Fruit fly (Drosophila melanogaster) whole organism, embryonic: Measurements from ENCODE around the gene Teh1.

Experiments used
- Bgb ChIP-seq: fragments of 200-800 bp; sonication (Bioruptor generic); IDR thresholded peaks from 2 replicates; pipeline ENCODE4 v1.3.6; 2022; ENCODE audit warnings: missing biosample characterization, missing genetic modification characterization; ENCODE audit not compliant: partially characterized antibody
- CG10321 ChIP-seq: fragments of 200-800 bp; sonication (Bioruptor generic); IDR thresholded peaks from 2 replicates; pipeline ENCODE4 v1.3.6; 2022; ENCODE audit warnings: missing biosample characterization, missing genetic modification characterization
- CG11093 ChIP-seq: fragments of 200-800 bp; sonication (Bioruptor generic); IDR thresholded peaks from 3 replicates; pipeline ENCODE4 v1.3.6; 2022; ENCODE audit warnings: missing biosample characterization, missing genetic modification characterization
- CG11504 ChIP-seq: fragments of 200-800 bp; sonication (Bioruptor generic); optimal IDR thresholded peaks from 3 replicates; lab custom pipeline; 2019; ENCODE audit warnings: missing biosample characterization, mild to moderate bottlenecking, missing genetic modification characterization, moderate library complexity
- CG14014 ChIP-seq: fragments of 200-800 bp; sonication (Bioruptor generic); IDR thresholded peaks from 2 replicates; pipeline ENCODE4 v1.3.6; 2022; ENCODE audit warnings: missing biosample characterization, missing genetic modification characterization
- CG1529 ChIP-seq: fragments of 200-800 bp; sonication (Bioruptor generic); optimal IDR thresholded peaks from 3 replicates; lab custom pipeline; 2018; ENCODE audit warnings: missing biosample characterization, missing genetic modification characterization
- CG16863 ChIP-seq: fragments of 200-800 bp; sonication (Bioruptor generic); optimal IDR thresholded peaks from 3 replicates; lab custom pipeline; 2016; ENCODE audit warnings: missing biosample characterization, missing genetic modification characterization
- CG17361 ChIP-seq: fragments of 200-800 bp; sonication (Bioruptor generic); IDR thresholded peaks from 3 replicates; pipeline ENCODE4 v1.3.6; 2022; ENCODE audit warnings: missing biosample characterization, missing genetic modification characterization
- CG17385 ChIP-seq: fragments of 200-800 bp; sonication (Bioruptor generic); optimal IDR thresholded peaks from 3 replicates; lab custom pipeline; 2018; ENCODE audit warnings: missing biosample characterization, mild to moderate bottlenecking, missing genetic modification characterization
- CG17612 ChIP-seq: fragments of 200-800 bp; sonication (Bioruptor generic); IDR thresholded peaks from 2 replicates; pipeline ENCODE4 v1.3.6; 2022; ENCODE audit warnings: missing biosample characterization, missing genetic modification characterization
- CG17912 ChIP-seq: fragments of 200-800 bp; sonication (Bioruptor generic); optimal IDR thresholded peaks from 2 replicates; lab custom pipeline; 2018; ENCODE audit warnings: missing biosample characterization, mild to moderate bottlenecking, missing genetic modification characterization
- CG18011 ChIP-seq: fragments of 200-800 bp; sonication (Bioruptor generic); optimal IDR thresholded peaks from 2 replicates; lab custom pipeline; 2017; ENCODE audit warnings: missing biosample characterization, missing genetic modification characterization, mild to moderate bottlenecking, moderate library complexity, missing genotype
- CG2202 ChIP-seq: fragments of 200-800 bp; sonication (Bioruptor generic); optimal IDR thresholded peaks from 2 replicates; lab custom pipeline; 2018; ENCODE audit warnings: missing biosample characterization, mild to moderate bottlenecking, missing genetic modification characterization
- CG30403 ChIP-seq: fragments of 200-800 bp; sonication (Bioruptor generic); optimal IDR thresholded peaks from 3 replicates; lab custom pipeline; 2016; ENCODE audit warnings: missing biosample characterization, missing genetic modification characterization
- CG3995 ChIP-seq: fragments of 200-800 bp; sonication (Bioruptor generic); optimal IDR thresholded peaks from 3 replicates; lab custom pipeline; 2016; ENCODE audit warnings: missing biosample characterization, missing genetic modification characterization
- CG4424 ChIP-seq: fragments of 200-800 bp; sonication (Bioruptor generic); optimal IDR thresholded peaks from 3 replicates; lab custom pipeline; 2016; ENCODE audit warnings: missing biosample characterization, missing genetic modification characterization
- CG4617 ChIP-seq: fragments of 200-800 bp; sonication (Bioruptor generic); optimal IDR thresholded peaks from 3 replicates; lab custom pipeline; 2016; ENCODE audit warnings: missing biosample characterization, missing genetic modification characterization, borderline replicate concordance
- CG7839 ChIP-seq: fragments of 200-800 bp; sonication (Bioruptor generic); optimal IDR thresholded peaks from 3 replicates; lab custom pipeline; 2018; ENCODE audit warnings: missing biosample characterization, mild to moderate bottlenecking, missing genetic modification characterization, moderate library complexity
- CG8359 ChIP-seq: fragments of 200-800 bp; sonication (Bioruptor generic); optimal IDR thresholded peaks from 2 replicates; lab custom pipeline; 2017; ENCODE audit warnings: missing biosample characterization, mild to moderate bottlenecking, missing genetic modification characterization, borderline replicate concordance
- Drgx ChIP-seq: fragments of 200-800 bp; sonication (Bioruptor generic); IDR thresholded peaks from 2 replicates; pipeline ENCODE4 v1.3.6; 2022; ENCODE audit warnings: missing biosample characterization, missing genetic modification characterization
- Ets65A ChIP-seq: fragments of 200-800 bp; sonication (Bioruptor generic); peaks from one replicate; lab custom pipeline; 2016; ENCODE audit warnings: missing biosample characterization, missing genetic modification characterization
- Hand ChIP-seq: fragments of 200-800 bp; sonication (Bioruptor generic); optimal IDR thresholded peaks from 2 replicates; lab custom pipeline; 2017; ENCODE audit warnings: mild to moderate bottlenecking, missing biosample characterization, missing genetic modification reagents, missing genetic modification characterization
- MTF-1 ChIP-seq: fragments of 200-800 bp; sonication (Bioruptor generic); optimal IDR thresholded peaks from 2 replicates; lab custom pipeline; 2018; ENCODE audit warnings: missing biosample characterization, mild to moderate bottlenecking, missing genetic modification characterization, borderline replicate concordance
- PHDP ChIP-seq: fragments of 200-800 bp; sonication (Bioruptor generic); optimal IDR thresholded peaks from 3 replicates; lab custom pipeline; 2018; ENCODE audit warnings: missing biosample characterization, mild to moderate bottlenecking, missing genetic modification characterization, moderate library complexity
- bab2 ChIP-seq: fragments of 200-800 bp; sonication (Bioruptor generic); optimal IDR thresholded peaks from 2 replicates; lab custom pipeline; 2016; ENCODE audit warnings: missing biosample characterization, missing genetic modification characterization
- cad ChIP-seq: fragments of >200 bp; optimal IDR thresholded peaks from 2 replicates; lab custom pipeline; 2017; ENCODE audit warnings: missing biosample characterization, missing genetic modification characterization
- cas ChIP-seq: fragments of 200-800 bp; sonication (Bioruptor generic); IDR thresholded peaks from 2 replicates; pipeline ENCODE4 v1.3.6; 2022; ENCODE audit warnings: missing biosample characterization, missing genetic modification characterization
- cg ChIP-seq: fragments of 200-800 bp; sonication (Bioruptor generic); optimal IDR thresholded peaks from 3 replicates; lab custom pipeline; 2019; ENCODE audit warnings: missing biosample characterization, mild to moderate bottlenecking, missing genetic modification characterization, moderate library complexity
- crol ChIP-seq: fragments of 200-800 bp; sonication (Bioruptor generic); IDR thresholded peaks from 2 replicates; pipeline ENCODE4 v1.3.6; 2022; ENCODE audit warnings: missing biosample characterization, missing genetic modification characterization
- dmrt11E ChIP-seq: fragments of 200-800 bp; sonication (Bioruptor generic); optimal IDR thresholded peaks from 3 replicates; lab custom pipeline; 2018; ENCODE audit warnings: missing biosample characterization, mild to moderate bottlenecking, missing genetic modification characterization, moderate library complexity
- dysf ChIP-seq: fragments of 200-800 bp; sonication (Bioruptor generic); IDR thresholded peaks from 3 replicates; pipeline ENCODE4 v1.3.6; 2022; ENCODE audit warnings: missing biosample characterization, missing genetic modification characterization
- ems ChIP-seq: fragments of 200-800 bp; sonication (Bioruptor generic); optimal IDR thresholded peaks from 3 replicates; lab custom pipeline; 2016; ENCODE audit warnings: missing biosample characterization, missing genetic modification characterization
- en ChIP-seq: fragments of 200-800 bp; sonication (Bioruptor generic); optimal IDR thresholded peaks from 2 replicates; lab custom pipeline; 2016; ENCODE audit warnings: missing biosample characterization, missing genetic modification characterization
- esg ChIP-seq: fragments of 200-800 bp; sonication (Bioruptor generic); conservative IDR thresholded peaks from 2 replicates; pipeline ENCODE4 v1.3.6; 2022; ENCODE audit warnings: missing biosample characterization, missing genetic modification characterization
- ftz-f1 ChIP-seq: fragments of 200-800 bp; sonication (Bioruptor generic); optimal IDR thresholded peaks from 2 replicates; lab custom pipeline; 2016; ENCODE audit warnings: missing biosample characterization, missing genetic modification characterization
- gro ChIP-seq: fragments of 200-800 bp; sonication (Bioruptor generic); optimal IDR thresholded peaks from 2 replicates; lab custom pipeline; 2016; ENCODE audit warnings: missing biosample characterization, missing genetic modification characterization
- ind ChIP-seq: fragments of 200-800 bp; sonication (Bioruptor generic); optimal IDR thresholded peaks from 3 replicates; lab custom pipeline; 2016; ENCODE audit warnings: missing biosample characterization, missing genetic modification characterization
- kah ChIP-seq: fragments of 200-800 bp; sonication (Bioruptor generic); optimal IDR thresholded peaks from 2 replicates; lab custom pipeline; 2018; ENCODE audit warnings: missing biosample characterization, mild to moderate bottlenecking, missing genetic modification characterization
- kni ChIP-seq: fragments of 200-800 bp; sonication (Bioruptor generic); optimal IDR thresholded peaks from 3 replicates; lab custom pipeline; 2017; ENCODE audit warnings: mild to moderate bottlenecking, missing biosample characterization, missing genetic modification reagents, missing genetic modification characterization
- mam ChIP-seq: fragments of 200-800 bp; sonication (Bioruptor generic); optimal IDR thresholded peaks from 3 replicates; lab custom pipeline; 2016; ENCODE audit warnings: missing biosample characterization, missing genetic modification characterization
- nmo ChIP-seq: fragments of 200-800 bp; sonication (Bioruptor generic); optimal IDR thresholded peaks from 2 replicates; lab custom pipeline; 2018; ENCODE audit warnings: missing biosample characterization, mild to moderate bottlenecking, missing genetic modification characterization, moderate library complexity
- oc ChIP-seq: fragments of 200-800 bp; sonication (Bioruptor generic); optimal IDR thresholded peaks from 2 replicates; lab custom pipeline; 2018; ENCODE audit warnings: missing biosample characterization, mild to moderate bottlenecking, missing genetic modification characterization, moderate library complexity
- pan ChIP-seq, 4 experiments: fragments of >200 bp in 3 of 4; fragments of 200-800 bp in 1 of 4; sonication (Bioruptor generic) in 1 of 4; optimal IDR thresholded peaks in 3 of 4; IDR thresholded peaks in 1 of 4; 2 replicates each; pipeline versions ENCODE4 v1.3.6 to Lab custom; 2017 to 2022; ENCODE audit warnings: missing biosample characterization in 2 of 4, missing genetic modification characterization in 2 of 4, mixed read lengths in 1 of 4
- pb ChIP-seq: fragments of 200-800 bp; sonication (Bioruptor generic); optimal IDR thresholded peaks from 3 replicates; lab custom pipeline; 2016; ENCODE audit warnings: missing biosample characterization, missing genetic modification characterization
- pros ChIP-seq: fragments of 200-800 bp; sonication (Bioruptor generic); optimal IDR thresholded peaks from 3 replicates; lab custom pipeline; 2019; ENCODE audit warnings: missing biosample characterization, mild to moderate bottlenecking, missing genetic modification characterization, moderate library complexity
- sens ChIP-seq: fragments of 200-800 bp; sonication (Bioruptor generic); peaks from one replicate; lab custom pipeline; 2016; ENCODE audit warnings: missing biosample characterization, missing genetic modification characterization
- tgo ChIP-seq: fragments of 200-800 bp; sonication (Bioruptor generic); IDR thresholded peaks from 3 replicates; pipeline ENCODE4 v1.3.6; 2022; ENCODE audit warnings: missing biosample characterization, missing genetic modification characterization
- vvl ChIP-seq: fragments of 200-800 bp; sonication (Bioruptor generic); IDR thresholded peaks from 2 replicates; pipeline ENCODE4 v1.3.6; 2022; ENCODE audit warnings: missing biosample characterization, missing genetic modification characterization
- z ChIP-seq: fragments of 200-800 bp; sonication (Bioruptor generic); IDR thresholded peaks from 3 replicates; pipeline ENCODE4 v1.3.6; 2022; ENCODE audit warnings: missing biosample characterization, missing genetic modification characterization

The Teh1 gene

DNA sequence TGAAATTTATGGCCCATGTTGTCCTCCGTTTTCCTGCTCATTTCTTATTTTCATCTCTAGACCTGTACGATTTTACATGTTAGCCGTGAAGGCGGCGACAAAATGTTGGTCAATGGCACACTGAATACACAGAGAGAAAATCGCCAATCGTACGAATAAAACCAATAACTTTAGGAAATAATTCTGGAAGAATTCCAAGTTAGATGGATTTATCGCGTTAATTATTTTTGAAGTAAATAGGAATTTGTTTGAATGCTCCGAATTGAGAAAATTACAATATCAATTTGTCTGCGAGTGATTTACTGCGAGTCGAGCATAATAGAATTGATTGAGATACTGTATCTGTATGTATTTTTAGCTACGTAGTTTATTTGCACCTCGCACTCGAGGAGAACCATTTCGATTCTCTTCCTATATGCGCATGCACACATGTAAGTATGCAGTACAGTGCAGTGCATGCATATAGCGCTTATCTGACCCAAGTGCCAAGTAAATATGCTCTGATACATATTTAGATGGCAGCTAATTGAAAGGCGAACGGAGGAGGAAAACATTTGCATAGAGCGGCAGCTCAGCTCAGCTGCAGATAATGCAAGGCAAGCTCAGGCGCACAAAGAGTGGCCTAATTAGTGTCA, 20.9 kb upstream of the Teh1 start (continued):
- TF ChIP-seq MTF-1 (GFP tag; lab: Kevin White, UChicago) = no peak
- peak; percentile 63; the same call in 1 of the 2 replicates for TF ChIP-seq Drgx
- peak; percentile 10 for TF ChIP-seq CG18011
- peak; percentile 23 for TF ChIP-seq CG7839 (tag; lab: Kevin White, UChicago)
- no peak for TF ChIP-seq CG11093 (GFP tag; lab: Robert Waterston, UW)
- peak; percentile 17 for TF ChIP-seq oc (tag; lab: Kevin White, UChicago)
- peak; percentile 31 for TF ChIP-seq PHDP
- 0 out of 3 replicates have a peak, but pooled peaks have one; percentile 43 for TF ChIP-seq z (GFP tag; lab: Robert Waterston, UW)
- no peak for TF ChIP-seq pros (GFP tag; lab: Kevin White, UChicago)
- peak; percentile 12 for TF ChIP-seq CG2202 (tag; lab: Kevin White, UChicago)
- peak; percentile 20 for TF ChIP-seq nmo (GFP tag; lab: Kevin White, UChicago)
- TF ChIP-seq CG1529 (GFP tag; lab: Kevin White, UChicago) = peak; percentile 14
- no peak for TF ChIP-seq CG3995 (GFP tag; lab: Kevin White, UChicago)
- TF ChIP-seq CG4424 = peak; percentile 9
- peak; percentile 22; the same call in 1 of the 3 replicates for TF ChIP-seq tgo (GFP tag; lab: Robert Waterston, UW)
- TF ChIP-seq cad (GFP tag; lab: Kevin White, UChicago) = no peak
- TF ChIP-seq CG11504 (tag; lab: Kevin White, UChicago) = peak; percentile 55
- TF ChIP-seq CG14014 = 0 out of 2 replicates have a peak, but pooled peaks have one; percentile 19
- peak; percentile 37; the same call in 1 of the 3 replicates for TF ChIP-seq dysf (GFP tag; lab: Robert Waterston, UW)
- no peak for TF ChIP-seq gro (GFP tag; lab: Kevin White, UChicago)
- peak; percentile 44 for TF ChIP-seq dmrt11E
- TF ChIP-seq esg (GFP tag; lab: Robert Waterston, UW) = no peak
- peak; percentile 36 for TF ChIP-seq CG17385
- peak; percentile 17 for TF ChIP-seq ind
- TF ChIP-seq mam (GFP tag; lab: Kevin White, UChicago) = no peak
- TF ChIP-seq bab2 (GFP tag; lab: Kevin White, UChicago) = peak; percentile 35
- TF ChIP-seq CG30403 = peak; percentile 26
- TF ChIP-seq ems (GFP tag; lab: Kevin White, UChicago) = no peak
- TF ChIP-seq kni (GFP tag; lab: Kevin White, UChicago) = peak; percentile 9

dm6 chr3R:9886341-9886959, 18.5 kb upstream of the Teh1 start:
- TF ChIP-seq CG17912 (GFP tag; lab: Kevin White, UChicago) (no peak), crol (GFP tag; lab: Robert Waterston, UW) (peak; percentile 69), CG8359 (GFP tag; lab: Kevin White, UChicago) (peak; percentile 92), Hand (GFP tag; lab: Kevin White, UChicago) (no peak), CG16863 (no peak), CG4617 (GFP tag; lab: Kevin White, UChicago) (no peak), ftz-f1 (GFP tag; lab: Kevin White, UChicago) (peak; percentile 3), vvl (GFP tag; lab: Robert Waterston, UW) (0 out of 2 replicates have a peak, but pooled peaks have one; percentile 16), pan (optimal IDR thresholded peaks at IDR 0.05; lab: Kevin White, UChicago) (no peak), pan (GFP tag; optimal IDR thresholded peaks at IDR 0.05 in 1 of 2, IDR thresholded peaks at IDR 0.05 in 1 of 2) (peak in 1 of 2 experiments; percentile 41), Bgb (peak; percentile 26; the same call in 1 of the 2 replicates), sens (GFP tag; lab: Kevin White, UChicago) (peak; percentile 71), pb (no peak), CG17361 (GFP tag; lab: Robert Waterston, UW) (no peak), Drgx (no peak), Ets65A (GFP tag; lab: Kevin White, UChicago) (peak; percentile 42), kah (GFP tag; lab: Kevin White, UChicago) (peak; percentile 92), cg (peak; percentile 52), cas (GFP tag; lab: Robert Waterston, UW) (no peak), CG17612 (no peak), CG10321 (GFP tag; lab: Robert Waterston, UW) (peak; percentile 53; the same call in 1 of the 2 replicates), en (GFP tag; lab: Kevin White, UChicago) (no peak)
